Fruit fly (Drosophila melanogaster) whole organism, pupa: ENCODE data around the gene Ns1.

ENCODE experiments used
- CG10348 ChIP-seq: fragments of 200-800 bp; sonication (Bioruptor generic); IDR thresholded peaks from 2 replicates; pipeline ENCODE4 v1.3.6; 2022; ENCODE audit warnings: missing biosample characterization, missing genetic modification characterization
- CG12605 ChIP-seq: fragments of 200-800 bp; sonication (Bioruptor generic); IDR thresholded peaks from 2 replicates; pipeline ENCODE4 v1.3.6; 2022; ENCODE audit warnings: missing biosample characterization, missing genetic modification characterization
- CG13204 ChIP-seq: fragments of 200-800 bp; sonication (Bioruptor generic); optimal IDR thresholded peaks from 2 replicates; lab custom pipeline; 2018; ENCODE audit warnings: missing biosample characterization, mild to moderate bottlenecking, missing genetic modification characterization, moderate library complexity
- CG14655 ChIP-seq: fragments of 200-800 bp; sonication (Bioruptor generic); optimal IDR thresholded peaks from 3 replicates; lab custom pipeline; 2017; ENCODE audit warnings: mild to moderate bottlenecking, missing biosample characterization, missing genetic modification reagents, missing genetic modification characterization
- CG15710 ChIP-seq: fragments of 200-800 bp; sonication (Bioruptor generic); optimal IDR thresholded peaks from 2 replicates; lab custom pipeline; 2018; ENCODE audit warnings: missing biosample characterization, mild to moderate bottlenecking, missing genetic modification characterization, moderate library complexity
- CG17806 ChIP-seq: fragments of 200-800 bp; sonication (Bioruptor generic); optimal IDR thresholded peaks from 2 replicates; lab custom pipeline; 2018; ENCODE audit warnings: missing biosample characterization, mild to moderate bottlenecking, missing genetic modification characterization, moderate library complexity
- CG32121 ChIP-seq: fragments of 200-800 bp; sonication (Bioruptor generic); IDR thresholded peaks from 2 replicates; pipeline ENCODE4 v1.3.6; 2022; ENCODE audit warnings: missing biosample characterization, missing genetic modification characterization
- CG34367 ChIP-seq: fragments of 200-800 bp; sonication (Bioruptor generic); optimal IDR thresholded peaks from 2 replicates; lab custom pipeline; 2018; ENCODE audit warnings: missing biosample characterization, mild to moderate bottlenecking, missing genetic modification characterization
- CG4496 ChIP-seq: fragments of 200-800 bp; sonication (Bioruptor generic); IDR thresholded peaks from 3 replicates; pipeline ENCODE4 v1.3.6; 2022; ENCODE audit warnings: missing biosample characterization, missing genetic modification characterization
- CG8159 ChIP-seq: fragments of 200-800 bp; sonication (Bioruptor generic); optimal IDR thresholded peaks from 3 replicates; lab custom pipeline; 2018; ENCODE audit warnings: missing biosample characterization, mild to moderate bottlenecking, missing genetic modification characterization, moderate library complexity
- CG8301 ChIP-seq: fragments of 200-800 bp; sonication (Bioruptor generic); optimal IDR thresholded peaks from 2 replicates; lab custom pipeline; 2018; ENCODE audit warnings: missing biosample characterization, mild to moderate bottlenecking, missing genetic modification characterization
- CG9948 ChIP-seq: fragments of 200-800 bp; sonication (Bioruptor generic); optimal IDR thresholded peaks from 2 replicates; lab custom pipeline; 2018; ENCODE audit warnings: missing biosample characterization, mild to moderate bottlenecking, missing genetic modification characterization, moderate library complexity
- D1 ChIP-seq: fragments of 200-800 bp; sonication (Bioruptor generic); optimal IDR thresholded peaks from 2 replicates; lab custom pipeline; 2018; ENCODE audit warnings: missing biosample characterization, mild to moderate bottlenecking, missing genetic modification characterization, moderate library complexity
- EcR ChIP-seq: fragments of 200-800 bp; sonication (Bioruptor generic); optimal IDR thresholded peaks from 3 replicates; lab custom pipeline; 2019; ENCODE audit warnings: missing biosample characterization, missing genetic modification characterization, mild to moderate bottlenecking, moderate library complexity, missing genetic modification reagents
- Ets98B ChIP-seq: fragments of 200-800 bp; sonication (Bioruptor generic); IDR thresholded peaks from 2 replicates; pipeline ENCODE4 v1.3.6; 2022; ENCODE audit warnings: missing biosample characterization, missing genetic modification characterization
- Pif1A ChIP-seq: fragments of 200-800 bp; sonication (Bioruptor generic); optimal IDR thresholded peaks from 3 replicates; lab custom pipeline; 2016; ENCODE audit warnings: missing biosample characterization, missing genetic modification characterization
- Pif1B ChIP-seq: fragments of 200-800 bp; sonication (Bioruptor generic); optimal IDR thresholded peaks from 3 replicates; lab custom pipeline; 2016; ENCODE audit warnings: missing biosample characterization, missing genetic modification characterization
- Snoo ChIP-seq: fragments of 200-800 bp; sonication (Bioruptor generic); optimal IDR thresholded peaks from 3 replicates; lab custom pipeline; 2017; ENCODE audit warnings: missing biosample characterization, mild to moderate bottlenecking, missing genetic modification characterization, inconsistent platforms
- fd96Ca ChIP-seq: fragments of 200-800 bp; sonication (Bioruptor generic); IDR thresholded peaks from 3 replicates; pipeline ENCODE4 v1.3.6; 2022; ENCODE audit warnings: missing biosample characterization, missing genetic modification characterization
- gl ChIP-seq: fragments of 200-800 bp; sonication (Bioruptor generic); optimal IDR thresholded peaks from 2 replicates; lab custom pipeline; 2018; ENCODE audit warnings: missing biosample characterization, mild to moderate bottlenecking, missing genetic modification characterization
- rn ChIP-seq: fragments of 200-800 bp; sonication (Bioruptor generic); IDR thresholded peaks from 2 replicates; pipeline ENCODE4 v1.3.6; 2022; ENCODE audit warnings: missing biosample characterization, missing genetic modification characterization

Ns1 gene

DNA sequence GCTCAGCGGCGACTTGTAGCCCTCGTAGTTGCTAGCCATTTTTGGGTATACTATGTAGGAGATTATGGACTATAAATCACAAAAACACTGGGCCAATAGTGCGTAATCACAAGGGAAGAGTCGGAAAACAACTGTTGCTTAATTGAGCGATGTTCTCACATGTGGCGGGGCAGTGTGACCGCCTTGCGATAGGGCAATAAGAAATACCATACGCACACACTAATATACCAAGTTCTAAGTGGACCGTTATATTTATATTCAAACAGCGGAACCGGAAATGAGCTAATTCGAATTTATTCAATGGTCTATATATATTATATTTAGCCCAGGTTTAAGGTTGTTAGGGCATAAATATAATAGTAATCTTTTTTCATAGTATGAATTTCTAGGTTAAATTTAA lies 51.5 kb downstream of the Ns1 start, which contains the start of gene Adsl:
Adsl (minus strand) TSS at position 165 of the 400 bp plus-strand sequence.
- TF ChIP-seq Ets98B (no peak), CG4496 (GFP tag; lab: Robert Waterston, UW) (peak; percentile 53), Snoo (peak; percentile 79), CG13204 (no peak), CG17806 (tag; lab: Kevin White, UChicago) (no peak), CG8159 (tag; lab: Kevin White, UChicago) (peak; percentile 39), Pif1B (peak; percentile 8), CG12605 (GFP tag; lab: Robert Waterston, UW) (peak; percentile 78), CG32121 (GFP tag; lab: Robert Waterston, UW) (no peak), rn (no peak), CG34367 (tag; lab: Kevin White, UChicago) (no peak), CG8301 (tag; lab: Kevin White, UChicago) (peak; percentile 9), D1 (tag; lab: Kevin White, UChicago) (peak; percentile 61), gl (tag; lab: Kevin White, UChicago) (no peak), EcR (GFP tag; lab: Kevin White, UChicago) (no peak), CG10348 (no peak), CG9948 (tag; lab: Kevin White, UChicago) (no peak), fd96Ca (GFP tag; lab: Robert Waterston, UW) (no peak), CG15710 (tag; lab: Kevin White, UChicago) (no peak), Pif1A (peak; percentile 59), CG14655 (GFP tag; lab: Kevin White, UChicago) (no peak)
